Fruit fly (Drosophila melanogaster) whole organism, wandering third instar larva: ENCODE measurements around the gene tal-2A.

Experiments used
- Abd-B ChIP-seq: fragments of >200 bp; optimal IDR thresholded peaks from 2 replicates; lab custom pipeline; 2017; ENCODE audit warnings: missing biosample characterization, missing genetic modification characterization
- CG32264 ChIP-seq: fragments of 200-800 bp; sonication (Bioruptor generic); optimal IDR thresholded peaks from 2 replicates; lab custom pipeline; 2016; ENCODE audit warnings: missing biosample characterization, missing genetic modification characterization
- CG9705 ChIP-seq: fragments of 200-800 bp; sonication (Bioruptor generic); optimal IDR thresholded peaks from 2 replicates; lab custom pipeline; 2018; ENCODE audit warnings: missing biosample characterization, mild to moderate bottlenecking, missing genetic modification characterization
- CrebA ChIP-seq: fragments of 200-800 bp; sonication (Bioruptor generic); optimal IDR thresholded peaks from 2 replicates; lab custom pipeline; 2016; ENCODE audit warnings: missing biosample characterization, mild to moderate bottlenecking, missing genetic modification characterization, borderline replicate concordance
- Dfd ChIP-seq: fragments of >200 bp; optimal IDR thresholded peaks from 2 replicates; lab custom pipeline; 2017; ENCODE audit warnings: missing biosample characterization, missing genetic modification characterization
- Dif ChIP-seq: fragments of 200-275, 200-300 bp; sonication (Bioruptor generic); optimal IDR thresholded peaks from 2 replicates; lab custom pipeline; 2018; ENCODE audit warnings: missing biosample characterization, missing genetic modification characterization; ENCODE audit not compliant: partially characterized antibody
- HLH106 ChIP-seq: fragments of 200-800 bp; optimal IDR thresholded peaks from 3 replicates; lab custom pipeline; 2019; ENCODE audit warnings: missing biosample characterization, mild to moderate bottlenecking, missing genetic modification characterization, moderate library complexity
- Hnf4 ChIP-seq: fragments of 200-800 bp; sonication (Bioruptor generic); optimal IDR thresholded peaks from 2 replicates; lab custom pipeline; 2016; ENCODE audit warnings: missing biosample characterization, mild to moderate bottlenecking, missing genetic modification characterization
- Hr78 ChIP-seq: fragments of >200 bp; optimal IDR thresholded peaks from 2 replicates; lab custom pipeline; 2017; ENCODE audit warnings: missing biosample characterization, missing genetic modification characterization
- Hr83 ChIP-seq: fragments of 200-300 bp; sonication (Bioruptor generic); optimal IDR thresholded peaks from 2 replicates; lab custom pipeline; 2016; ENCODE audit warnings: missing biosample characterization, mild to moderate bottlenecking, missing genetic modification characterization, moderate library complexity; ENCODE audit not compliant: poor library complexity, severe bottlenecking
- Jra ChIP-seq: sonication (Bioruptor generic); optimal IDR thresholded peaks from 2 replicates; lab custom pipeline; 2016; ENCODE audit warnings: missing biosample characterization, missing genetic modification characterization
- Mio ChIP-seq: sonication (Bioruptor generic); optimal IDR thresholded peaks from 2 replicates; lab custom pipeline; 2016; ENCODE audit warnings: missing biosample characterization, missing genetic modification characterization
- Myc ChIP-seq: fragments of >200 bp; optimal IDR thresholded peaks from 2 replicates; lab custom pipeline; 2017
- N ChIP-seq: fragments of >200 bp; optimal IDR thresholded peaks from 2 replicates; lab custom pipeline; 2018; ENCODE audit warnings: missing biosample characterization, missing external identifiers, missing genetic modification characterization
- OdsH ChIP-seq: fragments of 200-800 bp; sonication (Bioruptor generic); optimal IDR thresholded peaks from 2 replicates; lab custom pipeline; 2016; ENCODE audit warnings: missing biosample characterization, mild to moderate bottlenecking, missing genetic modification characterization
- Sp1 ChIP-seq: fragments of 200-800 bp; sonication (Bioruptor generic); optimal IDR thresholded peaks from 3 replicates; lab custom pipeline; 2019; ENCODE audit warnings: missing biosample characterization, mild to moderate bottlenecking, missing genetic modification characterization, moderate library complexity
- Vsx2 ChIP-seq: fragments of 200-300, 225-300 bp; sonication (Bioruptor generic); optimal IDR thresholded peaks from 2 replicates; lab custom pipeline; 2018; ENCODE audit warnings: missing biosample characterization, missing genetic modification characterization; ENCODE audit not compliant: partially characterized antibody
- br ChIP-seq: fragments of 200-800 bp; sonication (Bioruptor generic); optimal IDR thresholded peaks from 2 replicates; lab custom pipeline; 2016; ENCODE audit warnings: missing biosample characterization, missing genetic modification characterization
- brk ChIP-seq: fragments of 200-800 bp; sonication (Bioruptor generic); optimal IDR thresholded peaks from 2 replicates; lab custom pipeline; 2016; ENCODE audit warnings: missing biosample characterization, mild to moderate bottlenecking, missing genetic modification characterization
- dl ChIP-seq, 2 experiments: fragments of 175-275, 200-275 bp in 1 of 2; fragments of 200-275 bp in 1 of 2; sonication (Bioruptor generic); optimal IDR thresholded peaks; lab custom pipeline; 2018; ENCODE audit warnings: mild to moderate bottlenecking in 2 of 2, missing biosample characterization in 2 of 2, missing genetic modification characterization in 2 of 2, moderate library complexity in 2 of 2; ENCODE audit not compliant: partially characterized antibody in 2 of 2, insufficient read depth in 1 of 2
- dmrt93B ChIP-seq: fragments of 200-800 bp; sonication (Bioruptor generic); optimal IDR thresholded peaks from 2 replicates; lab custom pipeline; 2018; ENCODE audit warnings: missing biosample characterization, mild to moderate bottlenecking, missing genetic modification characterization
- dsf ChIP-seq: sonication (Bioruptor generic); optimal IDR thresholded peaks from 2 replicates; lab custom pipeline; 2016; ENCODE audit warnings: missing biosample characterization, missing genetic modification characterization, borderline replicate concordance
- ey ChIP-seq: fragments of 200-800 bp; sonication (Bioruptor generic); optimal IDR thresholded peaks from 2 replicates; lab custom pipeline; 2016; ENCODE audit warnings: missing biosample characterization, missing genetic modification characterization
- foxo ChIP-seq, 2 experiments: fragments of 200-800 bp; sonication (Bioruptor generic); optimal IDR thresholded peaks; 2 replicates in 1 of 2; 3 replicates in 1 of 2; lab custom pipeline; 2016 to 2017; ENCODE audit warnings: missing biosample characterization in 2 of 2, missing genetic modification characterization in 2 of 2
- fru ChIP-seq: fragments of 200-800 bp; sonication (Bioruptor generic); optimal IDR thresholded peaks from 3 replicates; lab custom pipeline; 2016; ENCODE audit warnings: missing biosample characterization, mild to moderate bottlenecking, missing genetic modification characterization
- h ChIP-seq: fragments of 200-800 bp; sonication (Bioruptor generic); optimal IDR thresholded peaks from 3 replicates; lab custom pipeline; 2016; ENCODE audit warnings: missing biosample characterization, mild to moderate bottlenecking, missing genetic modification characterization
- jim ChIP-seq: fragments of 175-275, 200-325 bp; sonication (Bioruptor generic); optimal IDR thresholded peaks from 2 replicates; lab custom pipeline; 2016; ENCODE audit warnings: missing biosample characterization, mild to moderate bottlenecking, missing genetic modification characterization
- lola ChIP-seq: fragments of >200 bp; optimal IDR thresholded peaks from 2 replicates; lab custom pipeline; 2017; ENCODE audit warnings: missing biosample characterization, missing genetic modification characterization
- psq ChIP-seq: fragments of 200-800 bp; sonication (Bioruptor generic); optimal IDR thresholded peaks from 3 replicates; lab custom pipeline; 2017; ENCODE audit warnings: missing biosample characterization, mild to moderate bottlenecking, missing genetic modification characterization, moderate library complexity
- rgr ChIP-seq: fragments of 200-800 bp; sonication (Bioruptor generic); optimal IDR thresholded peaks from 3 replicates; lab custom pipeline; 2016; ENCODE audit warnings: missing biosample characterization, mild to moderate bottlenecking, missing genetic modification characterization
- sage ChIP-seq: fragments of 200-800 bp; sonication (Bioruptor generic); optimal IDR thresholded peaks from 2 replicates; lab custom pipeline; 2016; ENCODE audit warnings: missing biosample characterization, mild to moderate bottlenecking, missing genetic modification characterization
- usp ChIP-seq: fragments of >200 bp; optimal IDR thresholded peaks from 2 replicates; lab custom pipeline; 2017; ENCODE audit warnings: missing biosample characterization, missing genetic modification characterization
- woc ChIP-seq: sonication (Bioruptor generic); optimal IDR thresholded peaks from 2 replicates; lab custom pipeline; 2016; ENCODE audit warnings: missing biosample characterization, mild to moderate bottlenecking, missing genetic modification characterization

The tal-2A gene

dm6 chr3R:13794666-13795055 lies 18.2 kb upstream of the tal-2A start:
- TF ChIP-seq dl (GFP tag; optimal IDR thresholded peaks at IDR 0.05; lab: Kevin White, UChicago; ENCODE audit: insufficient read depth in 1 of 2, partially characterized antibody in 2 of 2) (peak in 1 of 2 experiments; percentile 44), Dif (peak; percentile 60), fru (GFP tag; lab: Kevin White, UChicago) (peak; percentile 19), usp (no peak), N (no peak), Jra (GFP tag; lab: Kevin White, UChicago) (no peak), Vsx2 (peak; percentile 36), CG9705 (no peak)

DNA sequence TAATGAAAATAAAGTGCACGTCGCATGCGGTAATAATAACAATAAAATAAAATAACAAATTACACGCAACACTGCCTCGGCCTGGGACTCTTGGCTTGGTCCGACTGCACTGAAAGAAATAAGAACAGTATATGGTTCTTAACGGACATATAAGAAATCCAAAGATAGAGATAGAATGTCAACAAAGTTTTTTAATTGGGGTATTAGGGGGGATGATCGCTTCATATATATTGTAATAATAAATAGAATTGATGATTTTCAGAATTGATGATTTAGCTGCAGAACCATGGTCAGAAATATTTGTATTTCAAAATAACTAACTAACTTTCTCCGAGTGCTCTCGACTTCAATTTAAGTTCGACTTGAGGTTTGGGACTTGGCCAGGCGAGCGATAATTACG lies 16.8 kb upstream of the tal-2A start:
- TF ChIP-seq Dif (no peak), rgr (GFP tag; lab: Kevin White, UChicago) (no peak), foxo (GFP tag; optimal IDR thresholded peaks at IDR 0.05; lab: Kevin White, UChicago) (peak in 1 of 2 experiments; percentile 69), OdsH (GFP tag; lab: Kevin White, UChicago) (peak; percentile 14), Hr78 (no peak), psq (GFP tag; lab: Kevin White, UChicago) (peak; percentile 34), HLH106 (tag; lab: Kevin White, UChicago) (peak; percentile 59), Myc (lab: Kevin White, UChicago) (no peak), Sp1 (GFP tag; lab: Kevin White, UChicago) (peak; percentile 63), ey (GFP tag; lab: Kevin White, UChicago) (peak; percentile 6), brk (GFP tag; lab: Kevin White, UChicago) (no peak), woc (GFP tag; lab: Kevin White, UChicago) (no peak), dmrt93B (GFP tag; lab: Kevin White, UChicago) (peak; percentile 27), Dfd (GFP tag; lab: Kevin White, UChicago) (no peak), h (GFP tag; lab: Kevin White, UChicago) (peak; percentile 52), fru (GFP tag; lab: Kevin White, UChicago) (peak; percentile 66), br (peak; percentile 10), N (no peak), jim (no peak)

dm6 chr3R:13796607-13797246 lies 16.2 kb upstream of the tal-2A start:
- TF ChIP-seq CrebA (GFP tag; lab: Kevin White, UChicago) = no peak
- no peak for TF ChIP-seq woc (GFP tag; lab: Kevin White, UChicago)
- TF ChIP-seq Dfd (GFP tag; lab: Kevin White, UChicago) = no peak
- TF ChIP-seq sage (GFP tag; lab: Kevin White, UChicago) = no peak
- no peak for TF ChIP-seq dmrt93B (GFP tag; lab: Kevin White, UChicago)
- TF ChIP-seq dsf (GFP tag; lab: Kevin White, UChicago) = no peak

- no peak for TF ChIP-seq Hr78
- TF ChIP-seq Mio (GFP tag; lab: Kevin White, UChicago) = no peak
- TF ChIP-seq Jra (GFP tag; lab: Kevin White, UChicago) = no peak
- TF ChIP-seq Vsx2 = no peak
- no peak for TF ChIP-seq Hr83 (GFP tag; lab: Kevin White, UChicago)
- TF ChIP-seq dmrt93B (GFP tag; lab: Kevin White, UChicago) = no peak
- no peak for TF ChIP-seq Myc (lab: Kevin White, UChicago)
- no peak for TF ChIP-seq woc (GFP tag; lab: Kevin White, UChicago)
- TF ChIP-seq lola = no peak
- no peak for TF ChIP-seq CG32264 (GFP tag; lab: Kevin White, UChicago)
- TF ChIP-seq CG9705 = no peak
- no peak for TF ChIP-seq Abd-B (GFP tag; lab: Kevin White, UChicago)
- no peak for TF ChIP-seq Hnf4 (GFP tag; lab: Kevin White, UChicago)
- TF ChIP-seq, all 38 proteins: peak for 0
These were observed 15.6 kb upstream of the tal-2A start for dm6 chr3R:13797269-13797677.
